Worm (Caenorhabditis elegans) whole organism, late embryonic: ENCODE measurements around the gene ari-2.

Experiments
- F13H6.1 ChIP-seq: sonication (generic microtip); optimal IDR thresholded peaks from 2 replicates; lab custom pipeline; 2016; ENCODE audit warnings: missing genetic modification characterization, missing compliant biosample characterization
- K02D7.2 ChIP-seq: sonication (generic microtip); optimal IDR thresholded peaks from 2 replicates; lab custom pipeline; 2017; ENCODE audit warnings: mild to moderate bottlenecking, missing genetic modification characterization, missing compliant biosample characterization
- Y22D7AL.16 ChIP-seq: sonication (generic microtip); optimal IDR thresholded peaks from 2 replicates; lab custom pipeline; 2016; ENCODE audit warnings: missing genetic modification characterization, missing compliant biosample characterization
- ahr-1 ChIP-seq: sonication (generic microtip); optimal IDR thresholded peaks from 2 replicates; lab custom pipeline; 2016; ENCODE audit warnings: missing genetic modification characterization, missing compliant biosample characterization
- ceh-14 ChIP-seq: sonication (generic microtip); optimal IDR thresholded peaks from 2 replicates; lab custom pipeline; 2016; ENCODE audit warnings: missing genotype, missing genetic modification characterization, missing compliant biosample characterization
- ceh-18 ChIP-seq: sonication (generic microtip); optimal IDR thresholded peaks from 2 replicates; lab custom pipeline; 2016; ENCODE audit warnings: missing genetic modification characterization, missing compliant biosample characterization
- ceh-30 ChIP-seq: fragments of 150-350 bp; optimal IDR thresholded peaks from 2 replicates; lab custom pipeline; 2014; ENCODE audit warnings: missing biosample characterization, missing genetic modification characterization
- ceh-31 ChIP-seq: sonication (generic microtip); optimal IDR thresholded peaks from 2 replicates; lab custom pipeline; 2016; ENCODE audit warnings: missing genetic modification characterization, missing compliant biosample characterization
- ceh-34 ChIP-seq: sonication (generic microtip); optimal IDR thresholded peaks from 2 replicates; lab custom pipeline; 2016; ENCODE audit warnings: mild to moderate bottlenecking, missing genetic modification characterization, missing compliant biosample characterization
- ceh-45 ChIP-seq: fragments of 200-800 bp; sonication (Bioruptor generic); IDR thresholded peaks from 2 replicates; pipeline ENCODE4 v1.3.6; 2022; ENCODE audit warnings: missing genetic modification reagents, missing genetic modification characterization, missing compliant biosample characterization
- ceh-6 ChIP-seq: fragments of 200-800 bp; sonication (Bioruptor generic); optimal IDR thresholded peaks from 2 replicates; lab custom pipeline; 2018; ENCODE audit warnings: mild to moderate bottlenecking, missing genetic modification characterization, missing compliant biosample characterization
- ceh-9 ChIP-seq: sonication (generic microtip); optimal IDR thresholded peaks from 2 replicates; lab custom pipeline; 2016; ENCODE audit warnings: mild to moderate bottlenecking, missing genetic modification characterization, inconsistent platforms, missing compliant biosample characterization
- che-1 ChIP-seq: sonication (generic microtip); optimal IDR thresholded peaks from 2 replicates; lab custom pipeline; 2016; ENCODE audit warnings: mild to moderate bottlenecking, missing genetic modification characterization, missing compliant biosample characterization
- dmd-4 ChIP-seq: sonication (generic microtip); optimal IDR thresholded peaks from 2 replicates; lab custom pipeline; 2016; ENCODE audit warnings: borderline replicate concordance, missing genetic modification characterization, missing compliant biosample characterization
- dve-1 ChIP-seq: sonication (generic microtip); optimal IDR thresholded peaks from 2 replicates; lab custom pipeline; 2017; ENCODE audit warnings: antibody characterized with exemption, mild to moderate bottlenecking, missing genetic modification characterization, missing compliant biosample characterization
- elt-2 ChIP-seq: sonication (generic microtip); optimal IDR thresholded peaks from 2 replicates; lab custom pipeline; 2016; ENCODE audit warnings: missing genetic modification reagents, missing genetic modification characterization, missing compliant biosample characterization
- elt-4 ChIP-seq: sonication (generic microtip); optimal IDR thresholded peaks from 2 replicates; lab custom pipeline; 2016; ENCODE audit warnings: missing genetic modification characterization, missing compliant biosample characterization
- eyg-1 ChIP-seq: sonication (generic microtip); optimal IDR thresholded peaks from 2 replicates; lab custom pipeline; 2016; ENCODE audit warnings: missing genotype, missing genetic modification characterization, missing compliant biosample characterization
- fax-1 ChIP-seq: sonication (generic microtip); optimal IDR thresholded peaks from 2 replicates; lab custom pipeline; 2016; ENCODE audit warnings: missing genotype, missing genetic modification characterization, missing compliant biosample characterization
- fkh-10 ChIP-seq: fragments of 150-350 bp; optimal IDR thresholded peaks from 2 replicates; lab custom pipeline; 2014; ENCODE audit warnings: missing biosample characterization, missing genetic modification reagents, missing genetic modification characterization
- gmeb-2 ChIP-seq: sonication (generic microtip); optimal IDR thresholded peaks from 2 replicates; lab custom pipeline; 2016; ENCODE audit warnings: missing genetic modification characterization, inconsistent platforms, missing compliant biosample characterization
- hlh-15 ChIP-seq: sonication (generic microtip); optimal IDR thresholded peaks from 2 replicates; lab custom pipeline; 2016; ENCODE audit warnings: missing genetic modification characterization, missing compliant biosample characterization
- hlh-30 ChIP-seq: sonication (generic microtip); optimal IDR thresholded peaks from 2 replicates; lab custom pipeline; 2017; ENCODE audit warnings: antibody characterized with exemption, missing genetic modification characterization, missing compliant biosample characterization; ENCODE audit not compliant: insufficient read depth
- lim-6 ChIP-seq: sonication (generic microtip); optimal IDR thresholded peaks from 2 replicates; lab custom pipeline; 2016; ENCODE audit warnings: missing genetic modification characterization, missing compliant biosample characterization
- lin-11 ChIP-seq: fragments of 200-800 bp; sonication (Bioruptor generic); optimal IDR thresholded peaks from 2 replicates; lab custom pipeline; 2018; ENCODE audit warnings: mild to moderate bottlenecking, missing genetic modification characterization, missing compliant biosample characterization
- nfya-1 ChIP-seq: sonication (generic microtip); optimal IDR thresholded peaks from 2 replicates; lab custom pipeline; 2017; ENCODE audit warnings: missing genetic modification characterization, mild to moderate bottlenecking, missing compliant biosample characterization, antibody characterized with exemption, moderate library complexity
- nhr-11 ChIP-seq: fragments of 150-350 bp; optimal IDR thresholded peaks from 2 replicates; lab custom pipeline; 2014; ENCODE audit warnings: missing biosample characterization, missing genetic modification characterization
- nhr-232 ChIP-seq: sonication (generic microtip); optimal IDR thresholded peaks from 2 replicates; lab custom pipeline; 2016; ENCODE audit warnings: missing genetic modification characterization, missing compliant biosample characterization
- pag-3 ChIP-seq: sonication (generic microtip); optimal IDR thresholded peaks from 2 replicates; lab custom pipeline; 2016; ENCODE audit warnings: missing compliant biosample characterization, missing genetic modification characterization, borderline replicate concordance
- pax-1 ChIP-seq: fragments of 150-350 bp; optimal IDR thresholded peaks from 2 replicates; lab custom pipeline; 2014; ENCODE audit warnings: missing biosample characterization, missing genetic modification characterization
- pha-4 ChIP-seq: fragments of 150-350 bp; optimal IDR thresholded peaks from 2 replicates; lab custom pipeline; 2018; ENCODE audit warnings: missing biosample characterization, missing genetic modification reagents, missing genetic modification characterization
- pqm-1 ChIP-seq: sonication (generic microtip); optimal IDR thresholded peaks from 2 replicates; lab custom pipeline; 2016; ENCODE audit warnings: missing genetic modification characterization, missing compliant biosample characterization
- pros-1 ChIP-seq: fragments of 150-350 bp; optimal IDR thresholded peaks from 2 replicates; lab custom pipeline; 2014; ENCODE audit warnings: missing biosample characterization, missing genetic modification reagents, missing genetic modification characterization
- rnt-1 ChIP-seq: sonication (generic microtip); optimal IDR thresholded peaks from 2 replicates; lab custom pipeline; 2016; ENCODE audit warnings: missing genetic modification characterization, missing compliant biosample characterization
- sdc-2 ChIP-seq: sonication (generic microtip); optimal IDR thresholded peaks from 2 replicates; lab custom pipeline; 2016; ENCODE audit warnings: missing genotype, missing genetic modification characterization, missing compliant biosample characterization
- sox-2 ChIP-seq: fragments of 200-800 bp; sonication (Bioruptor generic); IDR thresholded peaks from 2 replicates; pipeline ENCODE4 v1.3.6; 2022; ENCODE audit warnings: missing genetic modification reagents, missing genetic modification characterization, missing compliant biosample characterization
- sox-4 ChIP-seq: sonication (generic microtip); optimal IDR thresholded peaks from 2 replicates; lab custom pipeline; 2017; ENCODE audit warnings: mild to moderate bottlenecking, missing genetic modification characterization, inconsistent platforms, missing compliant biosample characterization
- tbx-2 ChIP-seq: sonication (generic microtip); optimal IDR thresholded peaks from 2 replicates; lab custom pipeline; 2016; ENCODE audit warnings: missing genetic modification characterization, missing compliant biosample characterization
- tbx-7 ChIP-seq: sonication (generic microtip); optimal IDR thresholded peaks from 2 replicates; lab custom pipeline; 2016; ENCODE audit warnings: missing genotype, missing genetic modification characterization, missing compliant biosample characterization
- ttx-3 ChIP-seq: sonication (generic microtip); optimal IDR thresholded peaks from 2 replicates; lab custom pipeline; 2016; ENCODE audit warnings: missing genetic modification reagents, missing genetic modification characterization, missing compliant biosample characterization
- unc-86 ChIP-seq: sonication (generic microtip); optimal IDR thresholded peaks from 2 replicates; lab custom pipeline; 2016; ENCODE audit warnings: missing genetic modification characterization, missing compliant biosample characterization
- ztf-16 ChIP-seq: sonication (generic microtip); optimal IDR thresholded peaks from 2 replicates; lab custom pipeline; 2017; ENCODE audit warnings: missing genetic modification characterization, missing compliant biosample characterization

Gene ari-2

DNA sequence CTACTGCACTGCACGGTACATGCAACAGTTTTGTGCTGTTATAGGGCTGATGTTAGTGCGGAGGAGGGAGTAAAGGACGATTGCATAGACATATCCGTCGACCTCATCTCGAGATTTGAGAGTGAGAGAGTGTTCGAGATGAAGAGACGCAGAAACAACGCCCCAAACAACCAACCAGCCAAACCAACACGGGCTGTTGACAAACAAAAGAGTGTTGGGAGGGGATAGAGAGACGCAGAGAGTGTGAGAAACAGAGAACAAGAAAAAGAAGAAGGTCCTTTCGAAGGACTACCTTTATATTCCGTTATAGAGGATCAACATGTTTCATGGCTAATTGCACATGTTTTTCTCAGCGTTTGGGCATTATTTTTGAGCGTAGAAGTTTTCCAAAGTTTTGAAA lies 49.4 kb downstream of the ari-2 start (continued):
- TF ChIP-seq sox-2 (peak; percentile 59), elt-2 (tag; lab: Kevin White, UChicago) (no peak), F13H6.1 (tag; lab: Kevin White, UChicago) (no peak), pax-1 (tag; lab: Kevin White, UChicago) (peak; percentile 45), fax-1 (tag; lab: Kevin White, UChicago) (no peak), pqm-1 (tag; lab: Kevin White, UChicago) (no peak), nhr-11 (no peak), gmeb-2 (tag; lab: Kevin White, UChicago) (no peak), nfya-1 (tag; lab: Kevin White, UChicago) (peak; percentile 79), fkh-10 (GFP tag; lab: Kevin White, UChicago) (no peak), tbx-2 (tag; lab: Kevin White, UChicago) (peak; percentile 67), dmd-4 (tag; lab: Kevin White, UChicago) (no peak), ahr-1 (tag; lab: Kevin White, UChicago) (no peak), K02D7.2 (tag; lab: Kevin White, UChicago) (no peak), hlh-15 (tag; lab: Kevin White, UChicago) (no peak), eyg-1 (tag; lab: Kevin White, UChicago) (no peak), lin-11 (tag; lab: Kevin White, UChicago) (no peak), pha-4 (tag; lab: Kevin White, UChicago) (no peak), ceh-9 (tag; lab: Kevin White, UChicago) (no peak), ceh-14 (tag; lab: Kevin White, UChicago) (no peak), lim-6 (tag; lab: Kevin White, UChicago) (no peak), pros-1 (tag; lab: Kevin White, UChicago) (no peak), rnt-1 (tag; lab: Kevin White, UChicago) (no peak), elt-4 (tag; lab: Kevin White, UChicago) (no peak), ceh-31 (tag; lab: Kevin White, UChicago) (peak; percentile 61), sox-4 (tag; lab: Kevin White, UChicago) (no peak), ceh-6 (GFP tag; lab: Kevin White, UChicago) (no peak), hlh-30 (tag; lab: Kevin White, UChicago) (peak; percentile 47), sdc-2 (tag; lab: Kevin White, UChicago) (no peak), tbx-7 (no peak), unc-86 (tag; lab: Kevin White, UChicago) (no peak), ceh-18 (tag; lab: Kevin White, UChicago) (peak; percentile 44), dve-1 (tag; lab: Kevin White, UChicago) (no peak), Y22D7AL.16 (no peak)

- TF ChIP-seq unc-86 (tag; lab: Kevin White, UChicago) = no peak
- TF ChIP-seq pag-3 (tag; lab: Kevin White, UChicago) = no peak
- no peak for TF ChIP-seq nhr-232 (tag; lab: Kevin White, UChicago)
- TF ChIP-seq ceh-30 (tag; lab: Kevin White, UChicago) = no peak
Measured at ce11 chrIV:5602415-5602814, 51.5 kb downstream of the ari-2 start.

- TF ChIP-seq dve-1 (tag; lab: Kevin White, UChicago) = peak; percentile 26
- TF ChIP-seq che-1 (tag; lab: Kevin White, UChicago) = no peak
- TF ChIP-seq unc-86 (tag; lab: Kevin White, UChicago) = no peak
- no peak for TF ChIP-seq ztf-16 (tag; lab: Kevin White, UChicago)
- TF ChIP-seq ttx-3 (tag; lab: Kevin White, UChicago) = no peak
- TF ChIP-seq ceh-6 (GFP tag; lab: Kevin White, UChicago) = no peak
- no peak for TF ChIP-seq elt-4 (tag; lab: Kevin White, UChicago)
- TF ChIP-seq ceh-45 = no peak
- peak; percentile 24 for TF ChIP-seq ceh-34 (tag; lab: Kevin White, UChicago)
- TF ChIP-seq tbx-2 (tag; lab: Kevin White, UChicago) = peak; percentile 1
Measured at ce11 chrIV:5603321-5603720, 52.4 kb downstream of the ari-2 start.
